Fruit fly (Drosophila melanogaster) whole organism, embryonic: ENCODE results near the gene peng.

Experiments used
- CG10147 ChIP-seq: fragments of 200-800 bp; sonication (Bioruptor generic); optimal IDR thresholded peaks from 2 replicates; lab custom pipeline; 2019; ENCODE audit warnings: missing biosample characterization, mild to moderate bottlenecking, missing genetic modification characterization, moderate library complexity
- CG10321 ChIP-seq: fragments of 200-800 bp; sonication (Bioruptor generic); IDR thresholded peaks from 2 replicates; pipeline ENCODE4 v1.3.6; 2022; ENCODE audit warnings: missing biosample characterization, missing genetic modification characterization
- CG10979 ChIP-seq: fragments of 200-800 bp; sonication (Bioruptor generic); optimal IDR thresholded peaks from 2 replicates; lab custom pipeline; 2018; ENCODE audit warnings: missing biosample characterization, mild to moderate bottlenecking, missing genetic modification characterization, moderate library complexity
- CG11696 ChIP-seq: fragments of 200-800 bp; sonication (Bioruptor generic); IDR thresholded peaks from 2 replicates; pipeline ENCODE4 v1.3.6; 2022; ENCODE audit warnings: missing biosample characterization, missing genetic modification characterization
- CG12104 ChIP-seq: fragments of 200-800 bp; sonication (Bioruptor generic); optimal IDR thresholded peaks from 3 replicates; lab custom pipeline; 2016; ENCODE audit warnings: missing biosample characterization, missing genetic modification characterization
- CG13296 ChIP-seq: fragments of 200-800 bp; sonication (Bioruptor generic); optimal IDR thresholded peaks from 3 replicates; lab custom pipeline; 2018; ENCODE audit warnings: missing biosample characterization, mild to moderate bottlenecking, missing genetic modification characterization
- CG13775 ChIP-seq: fragments of 200-800 bp; sonication (Bioruptor generic); optimal IDR thresholded peaks from 3 replicates; lab custom pipeline; 2017; ENCODE audit warnings: missing biosample characterization, mild to moderate bottlenecking, missing genetic modification characterization
- CG13894 ChIP-seq: fragments of 200-800 bp; sonication (Bioruptor generic); optimal IDR thresholded peaks from 3 replicates; lab custom pipeline; 2018; ENCODE audit warnings: missing biosample characterization, mild to moderate bottlenecking, missing genetic modification characterization, moderate library complexity
- CG14014 ChIP-seq: fragments of 200-800 bp; sonication (Bioruptor generic); IDR thresholded peaks from 2 replicates; pipeline ENCODE4 v1.3.6; 2022; ENCODE audit warnings: missing biosample characterization, missing genetic modification characterization
- CG14441 ChIP-seq: fragments of 200-800 bp; sonication (Bioruptor generic); IDR thresholded peaks from 2 replicates; pipeline ENCODE4 v1.3.6; 2022; ENCODE audit warnings: missing biosample characterization, missing genetic modification characterization
- CG14710 ChIP-seq: fragments of 200-800 bp; sonication (Bioruptor generic); optimal IDR thresholded peaks from 3 replicates; lab custom pipeline; 2019; ENCODE audit warnings: missing biosample characterization, mild to moderate bottlenecking, missing genetic modification characterization, moderate library complexity
- CG15514 ChIP-seq: fragments of 200-800 bp; sonication (Bioruptor generic); optimal IDR thresholded peaks from 3 replicates; lab custom pipeline; 2017; ENCODE audit warnings: missing biosample characterization, missing genetic modification characterization, mild to moderate bottlenecking, moderate library complexity, missing genetic modification reagents
- CG1602 ChIP-seq: fragments of 200-800 bp; sonication (Bioruptor generic); optimal IDR thresholded peaks from 3 replicates; lab custom pipeline; 2016; ENCODE audit warnings: missing biosample characterization, missing genetic modification characterization
- CG16813 ChIP-seq: fragments of 200-800 bp; sonication (Bioruptor generic); IDR thresholded peaks from 3 replicates; pipeline ENCODE4 v1.3.6; 2022; ENCODE audit warnings: missing biosample characterization, missing genetic modification characterization; ENCODE audit not compliant: partially characterized antibody
- CG17186 ChIP-seq: fragments of 200-800 bp; sonication (Bioruptor generic); optimal IDR thresholded peaks from 3 replicates; lab custom pipeline; 2017; ENCODE audit warnings: missing biosample characterization, missing genetic modification reagents, missing genetic modification characterization
- CG18262 ChIP-seq: fragments of 200-800 bp; optimal IDR thresholded peaks from 3 replicates; lab custom pipeline; 2019; ENCODE audit warnings: missing biosample characterization, mild to moderate bottlenecking, missing genetic modification characterization, moderate library complexity
- CG18599 ChIP-seq: fragments of 200-800 bp; sonication (Bioruptor generic); optimal IDR thresholded peaks from 3 replicates; lab custom pipeline; 2017; ENCODE audit warnings: missing biosample characterization, missing genetic modification characterization, mild to moderate bottlenecking, moderate library complexity, missing genetic modification reagents
- CG30020 ChIP-seq: fragments of 200-800 bp; optimal IDR thresholded peaks from 2 replicates; lab custom pipeline; 2019; ENCODE audit warnings: missing biosample characterization, mild to moderate bottlenecking, missing genetic modification characterization, moderate library complexity
- CG6254 ChIP-seq: fragments of 200-800 bp; sonication (Bioruptor generic); optimal IDR thresholded peaks from 3 replicates; lab custom pipeline; 2017; ENCODE audit warnings: mild to moderate bottlenecking, missing biosample characterization, missing genetic modification reagents, missing genetic modification characterization
- CG6654 ChIP-seq: fragments of 200-800 bp; sonication (Bioruptor generic); optimal IDR thresholded peaks from 2 replicates; lab custom pipeline; 2017; ENCODE audit warnings: missing biosample characterization, mild to moderate bottlenecking, missing genetic modification characterization
- CG7357 ChIP-seq: fragments of 200-800 bp; sonication (Bioruptor generic); IDR thresholded peaks from 3 replicates; pipeline ENCODE4 v1.3.6; 2022; ENCODE audit warnings: missing biosample characterization, missing genetic modification characterization
- CG7987 ChIP-seq: fragments of 200-800 bp; sonication (Bioruptor generic); optimal IDR thresholded peaks from 2 replicates; lab custom pipeline; 2018; ENCODE audit warnings: missing biosample characterization, mild to moderate bottlenecking, missing genetic modification characterization, moderate library complexity
- CTCF ChIP-seq: fragments of 200-800 bp; sonication (Bioruptor generic); optimal IDR thresholded peaks from 2 replicates; lab custom pipeline; 2017; ENCODE audit warnings: missing biosample characterization, mild to moderate bottlenecking, missing genetic modification characterization, moderate library complexity
- D19A ChIP-seq: fragments of 200-800 bp; optimal IDR thresholded peaks from 3 replicates; lab custom pipeline; 2019; ENCODE audit warnings: missing biosample characterization, mild to moderate bottlenecking, missing genetic modification characterization, moderate library complexity
- Dip2 ChIP-seq: fragments of 200-800 bp; sonication (Bioruptor generic); IDR thresholded peaks from 2 replicates; pipeline ENCODE4 v1.3.6; 2022; ENCODE audit warnings: missing biosample characterization, missing genetic modification characterization
- Eip74EF ChIP-seq, 2 experiments: fragments of 200-800 bp in 1 of 2; fragments of >200 bp in 1 of 2; sonication (Bioruptor generic) in 1 of 2; optimal IDR thresholded peaks; 2 replicates each; lab custom pipeline; 2017 to 2019; ENCODE audit warnings: missing biosample characterization in 2 of 2, missing genetic modification characterization in 2 of 2, mild to moderate bottlenecking in 1 of 2, moderate library complexity in 1 of 2
- Hand ChIP-seq: fragments of 200-800 bp; sonication (Bioruptor generic); optimal IDR thresholded peaks from 2 replicates; lab custom pipeline; 2017; ENCODE audit warnings: mild to moderate bottlenecking, missing biosample characterization, missing genetic modification reagents, missing genetic modification characterization
- Rfx ChIP-seq: fragments of 200-800 bp; sonication (Bioruptor generic); IDR thresholded peaks from 2 replicates; pipeline ENCODE4 v1.3.6; 2022; ENCODE audit warnings: missing biosample characterization, missing genetic modification characterization
- Rx ChIP-seq: fragments of 200-800 bp; sonication (Bioruptor generic); IDR thresholded peaks from 2 replicates; pipeline ENCODE4 v1.3.6; 2022; ENCODE audit warnings: missing biosample characterization, missing genetic modification characterization
- Side ChIP-seq: fragments of 200-800 bp; sonication (Bioruptor generic); optimal IDR thresholded peaks from 2 replicates; lab custom pipeline; 2016; ENCODE audit warnings: missing biosample characterization, missing genetic modification characterization
- Six4 ChIP-seq: fragments of 200-800 bp; sonication (Bioruptor generic); optimal IDR thresholded peaks from 2 replicates; lab custom pipeline; 2016; ENCODE audit warnings: missing biosample characterization, missing genetic modification characterization
- Ssrp ChIP-seq: fragments of 200-800 bp; sonication (Bioruptor generic); optimal IDR thresholded peaks from 2 replicates; lab custom pipeline; 2018; ENCODE audit warnings: missing biosample characterization, mild to moderate bottlenecking, missing genetic modification characterization, moderate library complexity
- bigmax ChIP-seq: fragments of 200-800 bp; sonication (Bioruptor generic); optimal IDR thresholded peaks from 2 replicates; lab custom pipeline; 2018; ENCODE audit warnings: missing biosample characterization, mild to moderate bottlenecking, missing genetic modification characterization
- croc ChIP-seq: fragments of 200-800 bp; sonication (Bioruptor generic); conservative IDR thresholded peaks from 3 replicates; pipeline ENCODE4 v1.3.6; 2022; ENCODE audit warnings: missing biosample characterization, missing genetic modification characterization
- dati ChIP-seq: fragments of 200-800 bp; sonication (Bioruptor generic); IDR thresholded peaks from 2 replicates; pipeline ENCODE4 v1.3.6; 2022; ENCODE audit warnings: missing biosample characterization, missing genetic modification characterization
- dimm ChIP-seq: fragments of 200-800 bp; sonication (Bioruptor generic); IDR thresholded peaks from 2 replicates; pipeline ENCODE4 v1.3.6; 2022; ENCODE audit warnings: missing biosample characterization, missing genetic modification characterization
- exex ChIP-seq: fragments of 200-800 bp; sonication (Bioruptor generic); optimal IDR thresholded peaks from 4 replicates; lab custom pipeline; 2018; ENCODE audit warnings: missing biosample characterization, mild to moderate bottlenecking, missing genetic modification characterization, moderate library complexity
- fd64A ChIP-seq: fragments of 200-800 bp; sonication (Bioruptor generic); optimal IDR thresholded peaks from 3 replicates; lab custom pipeline; 2018; ENCODE audit warnings: missing biosample characterization, mild to moderate bottlenecking, missing genetic modification characterization
- fd96Cb ChIP-seq: fragments of 200-800 bp; sonication (Bioruptor generic); optimal IDR thresholded peaks from 2 replicates; lab custom pipeline; 2018; ENCODE audit warnings: missing biosample characterization, mild to moderate bottlenecking, missing genetic modification characterization, moderate library complexity
- grau ChIP-seq: fragments of 200-800 bp; optimal IDR thresholded peaks from 3 replicates; lab custom pipeline; 2019; ENCODE audit warnings: missing biosample characterization, mild to moderate bottlenecking, missing genetic modification characterization, moderate library complexity
- ind ChIP-seq: fragments of 200-800 bp; sonication (Bioruptor generic); optimal IDR thresholded peaks from 3 replicates; lab custom pipeline; 2016; ENCODE audit warnings: missing biosample characterization, missing genetic modification characterization
- jumu ChIP-seq: fragments of 200-800 bp; sonication (Bioruptor generic); optimal IDR thresholded peaks from 3 replicates; lab custom pipeline; 2016; ENCODE audit warnings: missing biosample characterization, missing genetic modification characterization
- mam ChIP-seq: fragments of 200-800 bp; sonication (Bioruptor generic); optimal IDR thresholded peaks from 3 replicates; lab custom pipeline; 2016; ENCODE audit warnings: missing biosample characterization, missing genetic modification characterization
- mirr ChIP-seq: fragments of 200-800 bp; sonication (Bioruptor generic); optimal IDR thresholded peaks from 3 replicates; lab custom pipeline; 2018; ENCODE audit warnings: missing biosample characterization, mild to moderate bottlenecking, missing genetic modification characterization
- nerfin-1 ChIP-seq: fragments of 200-800 bp; sonication (Bioruptor generic); optimal IDR thresholded peaks from 3 replicates; lab custom pipeline; 2019; ENCODE audit warnings: missing biosample characterization, mild to moderate bottlenecking, missing genetic modification characterization, moderate library complexity
- phol ChIP-seq: fragments of 200-800 bp; sonication (Bioruptor generic); optimal IDR thresholded peaks from 3 replicates; lab custom pipeline; 2018; ENCODE audit warnings: missing biosample characterization, mild to moderate bottlenecking, missing genetic modification characterization, moderate library complexity
- sens-2 ChIP-seq: fragments of 200-800 bp; sonication (Bioruptor generic); IDR thresholded peaks from 2 replicates; pipeline ENCODE4 v1.3.6; 2022; ENCODE audit warnings: missing biosample characterization, missing genetic modification characterization
- unc-4 ChIP-seq: fragments of 200-800 bp; sonication (Bioruptor generic); IDR thresholded peaks from 2 replicates; pipeline ENCODE4 v1.3.6; 2022; ENCODE audit warnings: missing biosample characterization, missing genetic modification characterization; ENCODE audit not compliant: partially characterized antibody
- unpg ChIP-seq: fragments of 200-800 bp; sonication (Bioruptor generic); optimal IDR thresholded peaks from 3 replicates; lab custom pipeline; 2018; ENCODE audit warnings: missing biosample characterization, mild to moderate bottlenecking, missing genetic modification characterization, moderate library complexity
- vfl ChIP-seq: fragments of 200-800 bp; sonication (Bioruptor generic); optimal IDR thresholded peaks from 2 replicates; lab custom pipeline; 2016; ENCODE audit warnings: missing biosample characterization, missing genetic modification characterization

The peng gene

DNA sequence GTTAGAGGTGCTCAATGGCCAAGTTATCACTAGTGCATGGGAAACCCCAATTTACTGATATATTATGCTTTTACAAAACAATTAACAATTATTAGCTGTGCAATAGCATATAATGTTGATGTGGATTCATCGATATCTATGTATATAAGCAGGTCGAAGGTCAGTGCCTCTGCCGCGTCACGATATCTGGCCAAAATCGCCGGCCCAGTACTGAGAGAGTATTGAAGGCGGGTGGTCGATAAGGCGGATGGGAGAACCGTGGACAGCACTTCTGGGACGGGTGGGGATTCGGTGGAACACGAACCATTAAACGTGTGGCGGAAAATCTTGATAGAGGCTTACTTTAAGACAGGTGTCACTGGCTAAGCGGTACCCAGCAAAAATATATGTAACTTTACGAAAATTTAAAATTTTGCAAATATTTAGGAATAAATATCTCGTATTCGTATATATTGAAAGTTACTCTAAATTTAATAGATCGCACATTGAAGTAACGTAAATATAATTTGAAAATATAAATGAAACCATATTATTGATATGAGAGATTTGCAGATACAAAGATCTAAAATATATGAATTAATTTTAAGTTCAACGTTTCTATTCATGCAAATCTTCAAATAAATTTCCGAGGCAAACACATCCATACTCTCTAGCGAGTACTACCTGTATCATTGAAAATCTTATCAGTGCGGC, 27.2 kb downstream of the peng start (continued):
- TF ChIP-seq unpg (GFP tag; lab: Kevin White, UChicago) (no peak), CG18262 (tag; lab: Kevin White, UChicago) (peak; percentile 74), nerfin-1 (peak; percentile 50), fd96Cb (tag; lab: Kevin White, UChicago) (peak; percentile 59), jumu (GFP tag; lab: Kevin White, UChicago) (no peak), exex (tag; lab: Kevin White, UChicago) (peak; percentile 67), CG7357 (GFP tag; lab: Robert Waterston, UW) (0 out of 3 replicates have a peak, but pooled peaks have one; percentile 13), phol (tag; lab: Kevin White, UChicago) (peak; percentile 69), unc-4 (GFP tag; lab: Robert Waterston, UW) (no peak), CG16813 (GFP tag; lab: Robert Waterston, UW) (no peak), CG18599 (GFP tag; lab: Kevin White, UChicago) (peak; percentile 83), CG10147 (GFP tag; lab: Kevin White, UChicago) (peak; percentile 54), CG14710 (peak; percentile 49), grau (peak; percentile 78), D19A (tag; lab: Kevin White, UChicago) (peak; percentile 63), CG6654 (GFP tag; lab: Kevin White, UChicago) (peak; percentile 19), Eip74EF (GFP tag; optimal IDR thresholded peaks at IDR 0.05; lab: Kevin White, UChicago) (no peak), fd64A (GFP tag; lab: Kevin White, UChicago) (no peak), CG6254 (no peak), ind (GFP tag; lab: Kevin White, UChicago) (peak; percentile 54), CG14441 (GFP tag; lab: Robert Waterston, UW) (peak; percentile 25; the same call in 1 of the 2 replicates), CG13894 (tag; lab: Kevin White, UChicago) (peak; percentile 51), Rx (GFP tag; lab: Robert Waterston, UW) (no peak), croc (peak; percentile 20; the same call in 1 of the 3 replicates), Hand (no peak), Dip2 (GFP tag; lab: Robert Waterston, UW) (no peak), CG15514 (GFP tag; lab: Kevin White, UChicago) (peak; percentile 15), vfl (no peak), sens-2 (GFP tag; lab: Robert Waterston, UW) (no peak), CG13775 (GFP tag; lab: Kevin White, UChicago) (peak; percentile 56), Rfx (GFP tag; lab: Robert Waterston, UW) (peak; percentile 47), CG7987 (GFP tag; lab: Kevin White, UChicago) (no peak), CG30020 (tag; lab: Kevin White, UChicago) (peak; percentile 4), Side (GFP tag; lab: Kevin White, UChicago) (no peak), CG14014 (GFP tag; lab: Robert Waterston, UW) (no peak), bigmax (GFP tag; lab: Kevin White, UChicago) (no peak), CG12104 (GFP tag; lab: Kevin White, UChicago) (peak; percentile 73), CG13296 (GFP tag; lab: Kevin White, UChicago) (peak; percentile 82), CG11696 (GFP tag; lab: Robert Waterston, UW) (no peak), CG10979 (tag; lab: Kevin White, UChicago) (peak; percentile 65), CG10321 (GFP tag; lab: Robert Waterston, UW) (no peak), Six4 (GFP tag; lab: Kevin White, UChicago) (no peak), Ssrp (no peak), CTCF (no peak), mam (GFP tag; lab: Kevin White, UChicago) (no peak), CG1602 (peak; percentile 6), CG17186 (GFP tag; lab: Kevin White, UChicago) (no peak), mirr (GFP tag; lab: Kevin White, UChicago) (peak; percentile 39), dimm (GFP tag; lab: Robert Waterston, UW) (no peak), dati (GFP tag; lab: Robert Waterston, UW) (no peak)
